Worm (Caenorhabditis elegans): Measurements from ENCODE around the gene R04D3.2.

The R04D3.2 gene

DNA sequence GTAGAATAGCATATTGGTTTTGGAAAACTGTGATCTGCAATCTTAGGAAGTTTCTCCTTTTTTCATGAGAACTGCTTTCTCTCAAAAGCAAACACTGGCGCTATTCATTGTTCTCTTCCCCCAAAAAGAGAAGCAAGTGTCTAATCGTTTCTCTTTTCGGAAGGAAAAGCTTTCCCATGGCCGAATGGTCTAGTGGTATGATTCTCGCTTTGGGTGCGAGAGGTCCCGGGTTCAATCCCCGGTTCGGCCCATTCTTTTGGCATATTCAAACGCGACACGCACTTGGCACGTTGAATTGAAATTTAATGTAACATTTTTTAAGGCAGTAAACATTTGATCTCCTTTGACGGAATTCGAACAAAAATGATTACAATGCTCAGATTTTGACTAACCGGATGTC is 21.4 kb upstream of the R04D3.2 start:
- no peak for TF ChIP-seq unc-62 (GFP tag; optimal IDR thresholded peaks at IDR 0.05)
- no peak for TF ChIP-seq mls-2 (tag; optimal IDR thresholded peaks at IDR 0.05)
- TF ChIP-seq ztf-11 (tag; optimal IDR thresholded peaks at IDR 0.05) = no peak
- TF ChIP-seq cnd-1 (tag; optimal IDR thresholded peaks at IDR 0.05) = no peak
- no peak for TF ChIP-seq nhr-76 (tag; optimal IDR thresholded peaks at IDR 0.05)
- TF ChIP-seq pha-4 (tag; optimal IDR thresholded peaks at IDR 0.05) = no peak
- TF ChIP-seq ceh-43 (GFP tag; optimal IDR thresholded peaks at IDR 0.05) = no peak
- no peak for TF ChIP-seq nhr-12 (tag; optimal IDR thresholded peaks at IDR 0.05)
- TF ChIP-seq elt-1 (tag; optimal IDR thresholded peaks at IDR 0.05; ENCODE audit: borderline replicate concordance, insufficient read depth) = no peak
- no peak for TF ChIP-seq nhr-237 (tag; optimal IDR thresholded peaks at IDR 0.05)
- no peak for TF ChIP-seq nhr-28 (tag; optimal IDR thresholded peaks at IDR 0.05)
- TF ChIP-seq blmp-1 (tag; optimal IDR thresholded peaks at IDR 0.05) = no peak
- no peak for TF ChIP-seq flh-1 (GFP tag; optimal IDR thresholded peaks at IDR 0.05)
- no peak for TF ChIP-seq mep-1 (tag; optimal IDR thresholded peaks at IDR 0.05)
- TF ChIP-seq M03D4.4 (tag; optimal IDR thresholded peaks at IDR 0.05) = no peak
- TF ChIP-seq ces-1 (GFP tag; optimal IDR thresholded peaks at IDR 0.05) = no peak

DNA sequence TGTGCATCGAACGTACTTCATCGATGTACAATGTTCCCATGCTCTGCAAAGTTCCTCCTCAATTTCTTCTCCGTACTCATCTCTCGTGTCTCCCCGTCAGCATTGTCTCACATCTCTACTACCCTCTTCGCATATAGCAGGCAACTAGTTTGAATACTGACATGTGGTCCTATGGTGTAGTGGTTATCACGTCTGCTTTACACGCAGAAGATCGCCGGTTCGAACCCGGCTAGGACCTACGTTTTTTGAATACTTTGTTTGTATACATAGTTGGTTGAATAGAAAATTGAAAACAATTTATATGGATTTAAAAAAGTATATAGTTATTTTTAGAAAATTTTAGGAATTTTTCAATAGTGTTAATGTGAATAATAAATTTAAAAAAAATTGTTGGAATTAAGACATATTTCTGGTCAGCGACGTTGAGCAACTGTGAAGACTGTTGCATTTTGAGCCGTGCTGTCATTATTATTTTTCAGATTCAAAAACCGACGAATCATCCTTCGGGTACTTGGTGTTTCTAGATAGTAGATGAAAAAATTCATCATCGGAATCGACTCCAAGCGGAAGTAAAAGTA is 20.5 kb upstream of the R04D3.2 start:
- TF ChIP-seq lsy-2 (tag; optimal IDR thresholded peaks at IDR 0.05) = peak; percentile 47
- TF ChIP-seq ces-1 (GFP tag; optimal IDR thresholded peaks at IDR 0.05) = peak; percentile 62
- peak; percentile 20 for TF ChIP-seq nhr-28 (tag; optimal IDR thresholded peaks at IDR 0.05)
- peak; percentile 90 for TF ChIP-seq lin-32 (GFP tag; optimal IDR thresholded peaks at IDR 0.05)
- peak; percentile 78 for TF ChIP-seq hlh-1 (tag; optimal IDR thresholded peaks at IDR 0.05)
- no peak for TF ChIP-seq nhr-12 (tag; optimal IDR thresholded peaks at IDR 0.05)
- TF ChIP-seq elt-3 (tag; optimal IDR thresholded peaks at IDR 0.05) = peak; percentile 59
- TF ChIP-seq unc-120 (tag; optimal IDR thresholded peaks at IDR 0.05; ENCODE audit: poor library complexity, severe bottlenecking) = peak; percentile 93
- peak; percentile 89 for TF ChIP-seq tbx-8 (GFP tag; optimal IDR thresholded peaks at IDR 0.05)
- TF ChIP-seq unc-62 (GFP tag; optimal IDR thresholded peaks at IDR 0.05) = peak; percentile 86
- TF ChIP-seq pha-4 (tag; optimal IDR thresholded peaks at IDR 0.05) = peak; percentile 88
- no peak for TF ChIP-seq blmp-1 (tag; optimal IDR thresholded peaks at IDR 0.05)
- peak; percentile 78 for TF ChIP-seq lin-13 (tag; optimal IDR thresholded peaks at IDR 0.05)
- no peak for TF ChIP-seq elt-1 (tag; optimal IDR thresholded peaks at IDR 0.05; ENCODE audit: borderline replicate concordance, insufficient read depth)
- TF ChIP-seq zip-8 (tag; optimal IDR thresholded peaks at IDR 0.05) = no peak
- TF ChIP-seq mls-2 (tag; optimal IDR thresholded peaks at IDR 0.05) = peak; percentile 96
- peak; percentile 37 for TF ChIP-seq ceh-39 (tag; optimal IDR thresholded peaks at IDR 0.05)
- TF ChIP-seq ztf-11 (tag; optimal IDR thresholded peaks at IDR 0.05) = peak; percentile 55
- TF ChIP-seq nhr-76 (tag; optimal IDR thresholded peaks at IDR 0.05) = no peak
- TF ChIP-seq flh-1 (GFP tag; optimal IDR thresholded peaks at IDR 0.05) = peak; percentile 83
- TF ChIP-seq sem-2 (GFP tag; optimal IDR thresholded peaks at IDR 0.05) = peak; percentile 91
- no peak for TF ChIP-seq nhr-2 (tag; optimal IDR thresholded peaks at IDR 0.05)
- TF ChIP-seq ham-2 (GFP tag; optimal IDR thresholded peaks at IDR 0.05) = peak; percentile 94
- TF ChIP-seq ceh-83 (GFP tag; optimal IDR thresholded peaks at IDR 0.05) = peak; percentile 99
- TF ChIP-seq drap-1 (GFP tag; optimal IDR thresholded peaks at IDR 0.05) = peak; percentile 96
- peak; percentile 93 for TF ChIP-seq ceh-43 (GFP tag; optimal IDR thresholded peaks at IDR 0.05)
- no peak for TF ChIP-seq snpc-4 (tag; optimal IDR thresholded peaks at IDR 0.05)
- peak; percentile 56 for TF ChIP-seq mab-5 (tag; optimal IDR thresholded peaks at IDR 0.05)
- TF ChIP-seq unc-39 (tag; optimal IDR thresholded peaks at IDR 0.05) = peak; percentile 25
- peak; percentile 79 for TF ChIP-seq nhr-237 (tag; optimal IDR thresholded peaks at IDR 0.05)
- peak; percentile 90 for TF ChIP-seq mep-1 (tag; optimal IDR thresholded peaks at IDR 0.05)
- peak; percentile 96 for TF ChIP-seq cnd-1 (tag; optimal IDR thresholded peaks at IDR 0.05)
- peak; percentile 96 for TF ChIP-seq M03D4.4 (tag; optimal IDR thresholded peaks at IDR 0.05)
- TF ChIP-seq bed-3 (GFP tag; optimal IDR thresholded peaks at IDR 0.05) = peak; percentile 90
- peak; percentile 97 for TF ChIP-seq sptf-1 (tag; optimal IDR thresholded peaks at IDR 0.05)

ce11 chrX:13305779-13306178 is 19.3 kb upstream of the R04D3.2 start, which contains the start of gene srd-43:
Gene srd-43, minus strand, starts transcription at chrX:13305844.
- TF ChIP-seq zip-8 (tag; optimal IDR thresholded peaks at IDR 0.05) (peak; percentile 92), sem-2 (GFP tag; optimal IDR thresholded peaks at IDR 0.05) (no peak)

Measured in whole organism, mixed stage, embryonic.